Worm (Caenorhabditis elegans): ENCODE data around the gene gei-8.

DNA sequence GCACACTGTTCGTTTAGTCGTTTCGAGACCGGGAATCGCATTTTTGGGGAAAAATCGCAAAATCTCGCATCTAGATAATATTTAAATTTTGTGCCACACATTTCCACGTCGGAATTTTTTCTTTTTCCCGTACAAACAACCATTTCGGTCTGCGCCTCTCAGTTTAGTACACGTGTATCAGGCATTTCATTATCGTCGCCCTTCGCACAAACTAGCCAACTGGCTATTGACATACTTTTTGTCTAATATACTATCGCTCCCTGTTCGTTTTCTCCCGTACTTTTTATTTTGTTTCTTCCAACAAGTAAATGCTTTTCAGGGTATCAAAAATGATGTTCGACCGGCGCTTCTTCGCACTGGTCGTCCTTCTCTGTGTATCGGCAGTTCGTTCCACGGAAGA lies 12.3 kb upstream of the gei-8 start, which contains the start of gene C14B9.2:
- no peak for TF ChIP-seq aly-1 (tag; optimal IDR thresholded peaks at IDR 0.05)
- TF ChIP-seq hmg-4 (GFP tag; optimal IDR thresholded peaks at IDR 0.05), result no peak
- no peak for TF ChIP-seq flt-1 (GFP tag; IDR thresholded peaks at IDR 0.05)
- TF ChIP-seq hmbx-1 (tag; optimal IDR thresholded peaks at IDR 0.05), result no peak
- no peak for TF ChIP-seq ceh-13 (GFP tag; optimal IDR thresholded peaks at IDR 0.05)
- no peak for TF ChIP-seq hnd-1 (tag; optimal IDR thresholded peaks at IDR 0.05)
- no peak for TF ChIP-seq pes-1 (GFP tag; IDR thresholded peaks at IDR 0.05)
- TF ChIP-seq F13C5.2 (tag; optimal IDR thresholded peaks at IDR 0.05), result no peak
- TF ChIP-seq tbx-11 (GFP tag; IDR thresholded peaks at IDR 0.05), result no peak
- TF ChIP-seq ama-1 (optimal IDR thresholded peaks at IDR 0.05), result no peak
- TF ChIP-seq sea-1 (GFP tag; conservative IDR thresholded peaks at IDR 0.05), result no peak

Data from whole organism, early embryonic.